Fruit fly (Drosophila melanogaster) whole organism, embryonic: ENCODE measurements around the gene Syx5.
A peak's percentile ranks its signal among the peaks of the same experiment; 100 is the strongest.

Experiments used
- Atf-2 ChIP-seq: fragments of 200-800 bp; sonication (Bioruptor generic); optimal IDR thresholded peaks from 2 replicates; lab custom pipeline; 2016; ENCODE audit warnings: missing biosample characterization, missing genetic modification characterization
- CG1024 ChIP-seq: fragments of 200-800 bp; sonication (Bioruptor generic); IDR thresholded peaks from 2 replicates; pipeline ENCODE4 v1.3.6; 2022; ENCODE audit warnings: missing biosample characterization, missing genetic modification characterization
- CG10321 ChIP-seq: fragments of 200-800 bp; sonication (Bioruptor generic); IDR thresholded peaks from 2 replicates; pipeline ENCODE4 v1.3.6; 2022; ENCODE audit warnings: missing biosample characterization, missing genetic modification characterization
- CG10366 ChIP-seq: fragments of 200-800 bp; sonication (Bioruptor generic); IDR thresholded peaks from 2 replicates; pipeline ENCODE4 v1.3.6; 2022; ENCODE audit warnings: missing biosample characterization, missing genetic modification characterization
- CG11504 ChIP-seq: fragments of 200-800 bp; sonication (Bioruptor generic); optimal IDR thresholded peaks from 3 replicates; lab custom pipeline; 2019; ENCODE audit warnings: missing biosample characterization, mild to moderate bottlenecking, missing genetic modification characterization, moderate library complexity
- CG12071 ChIP-seq: fragments of 200-800 bp; sonication (Bioruptor generic); optimal IDR thresholded peaks from 3 replicates; lab custom pipeline; 2018; ENCODE audit warnings: missing biosample characterization, mild to moderate bottlenecking, missing genetic modification characterization
- CG14965 ChIP-seq: fragments of 200-800 bp; sonication (Bioruptor generic); optimal IDR thresholded peaks from 2 replicates; lab custom pipeline; 2016; ENCODE audit warnings: missing biosample characterization, missing genetic modification characterization, borderline replicate concordance
- CG1529 ChIP-seq: fragments of 200-800 bp; sonication (Bioruptor generic); optimal IDR thresholded peaks from 3 replicates; lab custom pipeline; 2018; ENCODE audit warnings: missing biosample characterization, missing genetic modification characterization
- CG15514 ChIP-seq: fragments of 200-800 bp; sonication (Bioruptor generic); optimal IDR thresholded peaks from 3 replicates; lab custom pipeline; 2017; ENCODE audit warnings: missing biosample characterization, missing genetic modification characterization, mild to moderate bottlenecking, moderate library complexity, missing genetic modification reagents
- CG15601 ChIP-seq: fragments of 200-800 bp; sonication (Bioruptor generic); optimal IDR thresholded peaks from 3 replicates; lab custom pipeline; 2019; ENCODE audit warnings: missing biosample characterization, mild to moderate bottlenecking, missing genetic modification characterization, moderate library complexity
- CG17385 ChIP-seq: fragments of 200-800 bp; sonication (Bioruptor generic); optimal IDR thresholded peaks from 3 replicates; lab custom pipeline; 2018; ENCODE audit warnings: missing biosample characterization, mild to moderate bottlenecking, missing genetic modification characterization
- CG32767 ChIP-seq: fragments of 200-800 bp; sonication (Bioruptor generic); IDR thresholded peaks from 2 replicates; pipeline ENCODE4 v1.3.6; 2022; ENCODE audit warnings: missing biosample characterization, missing genetic modification characterization
- CG33213 ChIP-seq: fragments of 200-800 bp; sonication (Bioruptor generic); optimal IDR thresholded peaks from 3 replicates; lab custom pipeline; 2016; ENCODE audit warnings: missing biosample characterization, missing genetic modification characterization
- CG5180 ChIP-seq: fragments of 200-800 bp; sonication (Bioruptor generic); optimal IDR thresholded peaks from 3 replicates; lab custom pipeline; 2017; ENCODE audit warnings: missing biosample characterization, missing genetic modification characterization, mild to moderate bottlenecking, moderate library complexity, missing genetic modification reagents
- CG6254 ChIP-seq: fragments of 200-800 bp; sonication (Bioruptor generic); optimal IDR thresholded peaks from 3 replicates; lab custom pipeline; 2017; ENCODE audit warnings: mild to moderate bottlenecking, missing biosample characterization, missing genetic modification reagents, missing genetic modification characterization
- CG8290 ChIP-seq, 3 experiments: fragments of 200-800 bp; sonication (Bioruptor generic); optimal IDR thresholded peaks; 2 replicates each; lab custom pipeline; 2016 to 2019; ENCODE audit warnings: missing biosample characterization in 3 of 3, missing genetic modification characterization in 3 of 3, mild to moderate bottlenecking in 2 of 3, moderate library complexity in 1 of 3
- CG8944 ChIP-seq: fragments of 200-800 bp; sonication (Bioruptor generic); optimal IDR thresholded peaks from 3 replicates; lab custom pipeline; 2016; ENCODE audit warnings: missing biosample characterization, missing genetic modification characterization
- CHES-1-like ChIP-seq: fragments of 200-800 bp; sonication (Bioruptor generic); optimal IDR thresholded peaks from 2 replicates; lab custom pipeline; 2016; ENCODE audit warnings: missing biosample characterization, missing genetic modification characterization
- Hmr ChIP-seq: fragments of 200-800 bp; sonication (Bioruptor generic); optimal IDR thresholded peaks from 3 replicates; lab custom pipeline; 2017; ENCODE audit warnings: mild to moderate bottlenecking, missing biosample characterization, missing genetic modification reagents, missing genetic modification characterization
- Hr39 ChIP-seq: fragments of >200 bp; optimal IDR thresholded peaks from 2 replicates; lab custom pipeline; 2017
- Hr78 ChIP-seq, 2 experiments: fragments of 200-800 bp in 1 of 2; fragments of >200 bp in 1 of 2; sonication (Bioruptor generic) in 1 of 2; optimal IDR thresholded peaks; 2 replicates each; lab custom pipeline; 2017 to 2019; ENCODE audit warnings: missing biosample characterization in 2 of 2, missing genetic modification characterization in 2 of 2, mild to moderate bottlenecking in 1 of 2, moderate library complexity in 1 of 2
- MBD-R2 ChIP-seq: fragments of 200-800 bp; sonication (Bioruptor generic); IDR thresholded peaks from 2 replicates; pipeline ENCODE4 v1.3.6; 2022; ENCODE audit warnings: missing biosample characterization, missing genetic modification characterization
- Max ChIP-seq: fragments of 200-800 bp; sonication (Bioruptor generic); optimal IDR thresholded peaks from 2 replicates; lab custom pipeline; 2016; ENCODE audit warnings: missing biosample characterization, mild to moderate bottlenecking, missing genetic modification characterization
- Mes4 ChIP-seq: fragments of 200-800 bp; sonication (Bioruptor generic); optimal IDR thresholded peaks from 2 replicates; lab custom pipeline; 2016; ENCODE audit warnings: missing biosample characterization, missing genetic modification characterization
- NK7.1 ChIP-seq: fragments of 200-800 bp; sonication (Bioruptor generic); optimal IDR thresholded peaks from 3 replicates; lab custom pipeline; 2016; ENCODE audit warnings: missing biosample characterization, missing genetic modification characterization
- Oaz ChIP-seq: fragments of 200-800 bp; sonication (Bioruptor generic); IDR thresholded peaks from 2 replicates; pipeline ENCODE4 v1.3.6; 2022; ENCODE audit warnings: missing biosample characterization, missing genetic modification characterization
- Side ChIP-seq: fragments of 200-800 bp; sonication (Bioruptor generic); optimal IDR thresholded peaks from 2 replicates; lab custom pipeline; 2016; ENCODE audit warnings: missing biosample characterization, missing genetic modification characterization
- Sin3A ChIP-seq: fragments of >200 bp; optimal IDR thresholded peaks from 2 replicates; lab custom pipeline; 2018
- Tbp ChIP-seq: fragments of >200 bp; optimal IDR thresholded peaks from 2 replicates; lab custom pipeline; 2018; ENCODE audit warnings: missing biosample characterization, missing genetic modification characterization
- al ChIP-seq: fragments of 200-800 bp; sonication (Bioruptor generic); IDR thresholded peaks from 2 replicates; pipeline ENCODE4 v1.3.6; 2022; ENCODE audit warnings: missing biosample characterization, missing genetic modification characterization
- ara ChIP-seq: fragments of 200-800 bp; sonication (Bioruptor generic); IDR thresholded peaks from 2 replicates; pipeline ENCODE4 v1.3.6; 2022; ENCODE audit warnings: missing biosample characterization, missing genetic modification characterization
- bigmax ChIP-seq: fragments of 200-800 bp; sonication (Bioruptor generic); optimal IDR thresholded peaks from 2 replicates; lab custom pipeline; 2018; ENCODE audit warnings: missing biosample characterization, mild to moderate bottlenecking, missing genetic modification characterization
- dan ChIP-seq: fragments of 200-800 bp; sonication (Bioruptor generic); IDR thresholded peaks from 2 replicates; pipeline ENCODE4 v1.3.6; 2022; ENCODE audit warnings: missing biosample characterization, missing genetic modification characterization
- dm ChIP-seq: fragments of 200-800 bp; sonication (Bioruptor generic); optimal IDR thresholded peaks from 3 replicates; lab custom pipeline; 2016; ENCODE audit warnings: missing biosample characterization, missing genetic modification characterization
- fd64A ChIP-seq: fragments of 200-800 bp; sonication (Bioruptor generic); optimal IDR thresholded peaks from 3 replicates; lab custom pipeline; 2018; ENCODE audit warnings: missing biosample characterization, mild to moderate bottlenecking, missing genetic modification characterization
- hbn ChIP-seq: fragments of 200-800 bp; sonication (Bioruptor generic); IDR thresholded peaks from 2 replicates; pipeline ENCODE4 v1.3.6; 2022; ENCODE audit warnings: missing biosample characterization, missing genetic modification characterization; ENCODE audit not compliant: partially characterized antibody
- knrl ChIP-seq: fragments of 200-800 bp; sonication (Bioruptor generic); IDR thresholded peaks from 3 replicates; pipeline ENCODE4 v1.3.6; 2022; ENCODE audit warnings: missing biosample characterization, missing genetic modification characterization; ENCODE audit not compliant: partially characterized antibody
- lbe ChIP-seq: fragments of 200-800 bp; sonication (Bioruptor generic); optimal IDR thresholded peaks from 2 replicates; lab custom pipeline; 2016; ENCODE audit warnings: missing biosample characterization, mild to moderate bottlenecking, missing genetic modification characterization
- lola ChIP-seq, 3 experiments: fragments of >200 bp in 2 of 3; fragments of 200-800 bp in 1 of 3; sonication (Bioruptor generic) in 1 of 3; optimal IDR thresholded peaks; 2 replicates each; lab custom pipeline; 2017 to 2019; ENCODE audit warnings: missing biosample characterization in 3 of 3, missing genetic modification characterization in 3 of 3, mild to moderate bottlenecking in 1 of 3, moderate library complexity in 1 of 3
- maf-S ChIP-seq: fragments of 200-800 bp; sonication (Bioruptor generic); optimal IDR thresholded peaks from 2 replicates; lab custom pipeline; 2016; ENCODE audit warnings: missing biosample characterization, missing genetic modification characterization
- mirr ChIP-seq: fragments of 200-800 bp; sonication (Bioruptor generic); optimal IDR thresholded peaks from 3 replicates; lab custom pipeline; 2018; ENCODE audit warnings: missing biosample characterization, mild to moderate bottlenecking, missing genetic modification characterization
- nau ChIP-seq: fragments of 200-800 bp; sonication (Bioruptor generic); optimal IDR thresholded peaks from 3 replicates; lab custom pipeline; 2017; ENCODE audit warnings: missing biosample characterization, mild to moderate bottlenecking, missing genetic modification characterization, missing genetic modification reagents
- p53 ChIP-seq: fragments of 200-800 bp; sonication (Bioruptor generic); optimal IDR thresholded peaks from 2 replicates; lab custom pipeline; 2016; ENCODE audit warnings: missing biosample characterization, missing genetic modification characterization
- pnt ChIP-seq: fragments of 200-800 bp; sonication (Bioruptor generic); optimal IDR thresholded peaks from 3 replicates; lab custom pipeline; 2016; ENCODE audit warnings: missing biosample characterization, missing genetic modification characterization
- rib ChIP-seq: fragments of 200-800 bp; sonication (Bioruptor generic); IDR thresholded peaks from 2 replicates; pipeline ENCODE4 v1.3.6; 2022; ENCODE audit warnings: missing biosample characterization, missing genetic modification characterization
- unpg ChIP-seq: fragments of 200-800 bp; sonication (Bioruptor generic); optimal IDR thresholded peaks from 3 replicates; lab custom pipeline; 2018; ENCODE audit warnings: missing biosample characterization, mild to moderate bottlenecking, missing genetic modification characterization, moderate library complexity
- vnd ChIP-seq: fragments of 200-800 bp; sonication (Bioruptor generic); IDR thresholded peaks from 3 replicates; pipeline ENCODE4 v1.3.6; 2022; ENCODE audit warnings: missing biosample characterization, missing genetic modification characterization; ENCODE audit not compliant: partially characterized antibody
- vvl ChIP-seq: fragments of 200-800 bp; sonication (Bioruptor generic); IDR thresholded peaks from 2 replicates; pipeline ENCODE4 v1.3.6; 2022; ENCODE audit warnings: missing biosample characterization, missing genetic modification characterization
- zen2 ChIP-seq: fragments of 200-800 bp; sonication (Bioruptor generic); IDR thresholded peaks from 3 replicates; pipeline ENCODE4 v1.3.6; 2022; ENCODE audit warnings: missing biosample characterization, missing genetic modification characterization; ENCODE audit not compliant: partially characterized antibody
- zfh2 ChIP-seq: fragments of 200-800 bp; sonication (Bioruptor generic); optimal IDR thresholded peaks from 2 replicates; lab custom pipeline; 2016; ENCODE audit warnings: missing biosample characterization, missing genetic modification characterization

The Syx5 gene

dm6 chr2L:16356249-16357025 lies 49.3 kb downstream of the Syx5 start, which contains the start of gene CaBP1 (continued):
- TF ChIP-seq MBD-R2 (GFP tag; lab: Robert Waterston, UW) (no peak), pnt (GFP tag; lab: Kevin White, UChicago) (no peak), Hr78 (GFP tag; optimal IDR thresholded peaks at IDR 0.05; lab: Kevin White, UChicago) (no peak), hbn (peak; percentile 98), knrl (GFP tag; lab: Robert Waterston, UW) (peak; percentile 93), CG15514 (GFP tag; lab: Kevin White, UChicago) (peak; percentile 37), CHES-1-like (no peak), CG14965 (GFP tag; lab: Kevin White, UChicago) (no peak), CG10366 (no peak), maf-S (GFP tag; lab: Kevin White, UChicago) (no peak), CG8944 (GFP tag; lab: Kevin White, UChicago) (no peak), al (GFP tag; lab: Robert Waterston, UW) (no peak), CG33213 (GFP tag; lab: Kevin White, UChicago) (no peak), CG1024 (GFP tag; lab: Robert Waterston, UW) (no peak), vvl (GFP tag; lab: Robert Waterston, UW) (no peak), dan (GFP tag; lab: Robert Waterston, UW) (no peak), bigmax (GFP tag; lab: Kevin White, UChicago) (no peak), CG32767 (GFP tag; lab: Robert Waterston, UW) (no peak), p53 (GFP tag; lab: Kevin White, UChicago) (no peak), CG6254 (GFP tag; lab: Kevin White, UChicago) (no peak), unpg (GFP tag; lab: Kevin White, UChicago) (no peak), nau (GFP tag; lab: Kevin White, UChicago) (no peak), CG8290 (GFP tag; optimal IDR thresholded peaks at IDR 0.05; lab: Kevin White, UChicago) (no peak), CG8290 (tag; optimal IDR thresholded peaks at IDR 0.05; lab: Kevin White, UChicago) (no peak), Mes4 (GFP tag; lab: Kevin White, UChicago) (no peak), Atf-2 (GFP tag; lab: Kevin White, UChicago) (no peak), Side (GFP tag; lab: Kevin White, UChicago) (no peak), CG1529 (GFP tag; lab: Kevin White, UChicago) (no peak), Tbp (GFP tag; lab: Kevin White, UChicago) (no peak), NK7.1 (GFP tag; lab: Kevin White, UChicago) (no peak), CG17385 (GFP tag; lab: Kevin White, UChicago) (no peak), Oaz (GFP tag; lab: Robert Waterston, UW) (no peak), Hmr (GFP tag; lab: Kevin White, UChicago) (peak; percentile 16), CG15601 (tag; lab: Kevin White, UChicago) (peak; percentile 21), fd64A (no peak), Hr39 (lab: Kevin White, UChicago) (no peak), CG10321 (GFP tag; lab: Robert Waterston, UW) (no peak), dm (GFP tag; lab: Kevin White, UChicago) (no peak), mirr (no peak), CG5180 (GFP tag; lab: Kevin White, UChicago) (no peak), rib (no peak), Max (GFP tag; lab: Kevin White, UChicago) (no peak), lbe (GFP tag; lab: Kevin White, UChicago) (peak; percentile 21), ara (no peak), Sin3A (peak; percentile 72), zen2 (GFP tag; lab: Robert Waterston, UW) (peak; percentile 93; the same call in 2 of the 3 replicates), vnd (GFP tag; lab: Robert Waterston, UW) (peak; percentile 93), lola (GFP tag; optimal IDR thresholded peaks at IDR 0.05; lab: Kevin White, UChicago) (no peak), CG11504 (peak; percentile 15), CG12071 (GFP tag; lab: Kevin White, UChicago) (no peak), zfh2 (GFP tag; lab: Kevin White, UChicago) (no peak)
